Worm (Caenorhabditis elegans) whole organism, dauer: ENCODE results near the gene C55C3.7.

Source experiments
- unc-62 ChIP-seq: sonication (generic microtip); optimal IDR thresholded peaks from 2 replicates; lab custom pipeline; 2017; ENCODE audit warnings: missing biosample characterization, missing genetic modification reagents, missing genetic modification characterization

C55C3.7 gene

ce11 chrIV:5682547-5683234, at the start of gene C55C3.7, which contains the start of gene C55C3.6:
C55C3.7 (minus strand) TSS chrIV:5682647.
C55C3.6 (plus strand) TSS chrIV:5683184.
- no peak for TF ChIP-seq unc-62

DNA sequence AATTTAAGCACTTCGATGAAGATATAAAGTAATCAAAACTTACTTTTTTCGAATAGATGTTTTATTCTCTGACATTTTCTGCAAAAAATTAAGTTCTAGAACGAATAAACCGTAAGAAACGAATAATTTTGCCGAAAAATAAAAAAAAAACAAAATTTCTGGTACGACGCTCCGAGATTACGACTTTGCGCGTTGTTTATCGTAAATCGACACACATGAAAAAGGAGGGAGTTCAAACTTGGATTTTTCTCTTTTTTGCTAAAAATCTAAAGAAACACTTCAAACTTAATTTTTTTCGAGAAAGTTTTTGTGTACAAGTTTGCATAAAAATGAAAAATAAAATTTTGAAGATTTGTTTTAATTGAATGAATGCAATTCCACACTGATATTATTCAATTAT, 49.1 kb upstream of the C55C3.7 start, which contains the start of gene H35B03.2:
H35B03.2 (minus strand) TSS at position 78 of the 400 bp plus-strand sequence.
- no peak for TF ChIP-seq unc-62

DNA sequence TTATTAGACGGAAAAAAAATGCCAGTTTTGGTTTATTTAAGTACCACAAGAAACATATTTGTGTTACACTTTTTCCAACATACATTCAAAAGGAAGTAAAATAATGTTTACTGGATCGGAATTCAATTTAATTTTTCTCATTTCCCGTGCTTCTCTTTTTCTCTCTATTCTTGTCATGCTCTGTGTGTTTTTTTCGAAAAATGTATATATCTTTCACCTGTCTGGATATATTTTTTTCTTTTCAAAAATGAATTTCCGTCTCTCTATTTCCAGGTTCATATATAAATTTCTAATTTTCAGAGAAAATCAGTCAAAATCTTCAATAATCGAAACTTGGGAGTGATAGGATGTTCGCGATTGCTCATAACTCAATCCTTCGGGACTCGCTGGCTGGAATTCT, 42.9 kb upstream of the C55C3.7 start, which contains the start of gene H35B03.1:
H35B03.1 (plus strand) TSS at position 301 of the 400 bp plus-strand sequence.
- TF ChIP-seq unc-62, result no peak

ce11 chrIV:5723659-5724058, 41.2 kb upstream of the C55C3.7 start:
- TF ChIP-seq unc-62, result no peak

- TF ChIP-seq unc-62, result no peak
Measured at ce11 chrIV:5715341-5716112, 33.1 kb upstream of the C55C3.7 start.

DNA sequence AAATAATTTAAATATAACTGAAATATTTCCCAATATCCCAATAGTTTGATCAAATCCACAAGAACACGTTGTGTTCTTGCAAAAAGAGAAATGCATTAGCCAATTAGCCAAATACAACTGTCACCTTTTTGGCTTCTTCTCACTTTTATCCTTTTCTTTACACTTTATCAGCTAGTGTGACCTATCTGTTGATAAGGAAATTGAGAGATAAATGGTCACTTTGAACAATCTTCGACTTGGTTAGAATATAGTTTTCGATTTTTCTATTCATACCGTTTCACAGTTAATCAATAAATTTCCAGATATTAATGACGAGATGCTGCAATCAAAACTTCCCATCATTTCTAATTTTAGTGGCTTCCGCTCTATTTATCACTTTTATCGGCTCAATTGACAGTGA, 26.3 kb upstream of the C55C3.7 start, which contains the start of gene C55C3.1:
C55C3.1 (plus strand) TSS at position 301 of the 400 bp plus-strand sequence.
- no peak for TF ChIP-seq unc-62

DNA sequence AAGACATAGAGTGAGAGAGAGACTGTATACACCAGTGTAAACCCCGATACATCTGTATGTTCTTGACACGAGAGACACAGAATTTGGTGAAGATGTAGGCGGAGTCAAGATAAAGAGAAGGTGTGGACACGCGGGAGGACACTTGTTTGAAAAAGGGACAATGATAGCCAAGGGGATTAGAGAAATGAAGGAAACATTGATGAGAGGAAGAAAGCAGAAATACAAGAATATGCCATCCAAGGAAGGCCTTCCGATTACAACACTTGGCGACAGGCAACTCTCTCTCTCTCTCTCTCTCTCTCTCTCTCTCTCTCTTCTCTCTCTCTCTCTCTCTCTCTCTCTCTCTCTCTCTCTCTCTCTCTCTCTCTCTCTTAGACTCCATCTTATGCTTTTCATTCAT, 24.2 kb upstream of the C55C3.7 start:
- no peak for TF ChIP-seq unc-62

- no peak for TF ChIP-seq unc-62
Measured at ce11 chrIV:5703917-5704316, 21.5 kb upstream of the C55C3.7 start.

DNA sequence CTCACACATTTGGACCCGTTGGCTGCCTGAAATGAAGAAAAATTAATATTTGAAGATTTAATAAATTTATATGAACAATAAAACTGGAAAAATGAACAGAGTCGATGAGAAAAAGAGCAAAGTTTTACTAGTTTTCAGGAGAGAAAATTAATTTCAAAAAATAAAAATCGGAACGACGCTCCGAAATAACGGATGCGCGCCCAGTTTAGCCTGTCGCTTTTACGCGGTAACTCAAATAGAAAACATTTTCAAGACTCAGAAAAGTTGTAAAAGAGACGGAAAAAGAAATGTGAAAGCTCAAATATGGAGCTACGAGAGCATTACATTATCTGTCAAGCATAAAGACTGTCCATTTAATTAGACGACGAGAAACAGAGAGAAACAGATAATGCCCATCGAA, 21.0 kb upstream of the C55C3.7 start, which contains the start of the genes C55C3.73 and perm-5:
C55C3.73 (minus strand) TSS at position 9 of the 400 bp plus-strand sequence.
perm-5 (minus strand) TSS at position 26 of the 400 bp plus-strand sequence.
- no peak for TF ChIP-seq unc-62

DNA sequence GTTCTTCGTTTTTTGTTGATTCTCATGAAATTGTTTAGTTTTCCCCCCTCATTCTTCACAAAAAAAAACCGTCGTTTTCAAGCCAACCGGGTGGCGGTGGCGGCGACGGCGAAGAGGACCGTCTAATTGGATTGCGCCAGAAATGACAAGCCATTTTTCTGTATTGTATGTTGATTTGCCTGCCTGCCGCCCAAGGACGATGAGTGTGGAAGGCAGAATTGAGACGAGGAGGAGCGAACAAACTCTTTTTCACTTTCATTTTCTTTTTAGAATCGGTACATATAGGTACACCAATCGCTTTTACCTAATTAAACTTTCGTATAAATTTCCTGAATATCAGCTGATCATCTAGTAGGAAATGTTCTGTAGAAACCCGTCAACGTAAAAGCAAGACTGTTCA, 19.2 kb upstream of the C55C3.7 start:
- no peak for TF ChIP-seq unc-62

DNA sequence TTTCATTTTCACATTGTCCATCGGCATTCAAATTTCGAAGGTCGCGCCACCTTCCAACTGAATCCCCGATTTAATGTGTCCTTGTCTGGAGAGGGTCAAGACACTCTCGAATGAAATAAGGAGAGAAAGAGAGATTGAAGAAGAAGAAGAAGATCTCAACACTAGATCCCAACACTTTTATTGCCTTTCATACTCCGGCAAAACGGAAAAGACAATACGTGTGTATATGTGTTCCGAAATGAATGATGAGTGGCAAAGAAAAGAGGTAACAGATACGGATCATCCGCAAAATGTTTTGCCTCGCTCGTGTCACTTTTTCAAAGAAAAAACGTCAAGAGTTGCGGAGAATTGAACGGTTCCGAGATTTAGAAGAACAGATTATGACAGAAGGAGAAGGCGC, 17.9 kb upstream of the C55C3.7 start:
- TF ChIP-seq unc-62, result no peak

DNA sequence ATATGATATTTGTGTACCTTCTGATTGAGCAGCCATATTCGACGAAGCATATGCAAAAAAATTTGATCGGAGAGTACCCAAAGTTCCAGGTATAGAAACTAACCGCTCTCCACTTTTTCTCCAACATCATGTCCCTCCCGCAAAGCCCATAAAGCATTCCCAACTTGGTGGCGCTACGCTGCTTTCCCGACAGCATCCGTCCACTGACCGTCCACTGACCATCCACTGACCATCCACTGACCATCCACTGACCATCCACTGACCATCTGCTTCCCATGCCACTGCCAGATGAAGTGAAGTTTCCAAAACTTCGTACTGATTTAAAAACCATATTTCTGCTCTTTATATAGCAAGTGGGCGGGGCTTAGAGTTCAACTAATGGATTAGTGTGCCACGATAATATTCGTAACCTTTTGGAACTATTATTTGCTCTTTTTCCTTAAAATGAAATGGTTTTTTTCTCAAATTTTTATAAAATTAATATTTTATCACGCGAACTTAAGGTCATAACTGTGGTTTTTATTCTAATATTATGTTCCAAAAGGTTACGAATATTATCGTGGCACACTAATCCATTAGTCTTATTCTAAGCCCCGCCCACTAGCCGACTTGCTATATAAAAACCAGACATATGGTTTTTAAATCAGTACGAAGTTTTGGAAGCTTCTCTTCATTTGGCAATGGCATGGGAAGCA, 8.1 kb upstream of the C55C3.7 start, which contains the start of gene C55C3.8:
C55C3.8 (plus strand) TSS at position 645 of the 695 bp plus-strand sequence.
- TF ChIP-seq unc-62, result no peak

ce11 chrIV:5685014-5685413, 2.6 kb upstream of the C55C3.7 start, which contains the start of gene C55C3.3:
C55C3.3 (plus strand) TSS chrIV:5685287.
- no peak for TF ChIP-seq unc-62

ce11 chrIV:5678044-5678443, 4.4 kb downstream of the C55C3.7 start, which contains the start of gene C55C3.4:
C55C3.4 (minus strand) TSS chrIV:5678144.
- TF ChIP-seq unc-62, result no peak

DNA sequence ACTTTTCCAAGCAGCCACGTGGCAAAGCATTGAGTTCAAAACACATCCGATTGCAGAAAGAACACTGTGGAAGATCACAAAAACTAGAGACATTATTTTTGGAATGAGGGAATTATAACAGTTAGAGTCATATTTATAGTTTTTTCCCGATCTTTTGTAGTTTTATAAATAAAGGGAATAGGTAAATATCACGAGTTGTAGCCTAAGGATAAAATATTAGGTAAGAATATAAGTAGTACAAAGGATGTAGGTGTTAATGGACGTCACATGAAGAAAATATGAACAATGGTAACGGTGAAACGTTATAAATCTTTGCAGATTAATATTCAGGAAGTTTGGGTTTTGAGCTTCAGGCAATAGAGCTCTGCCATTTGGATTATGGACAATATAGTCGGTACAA, 8.0 kb downstream of the C55C3.7 start, which contains the start of gene srd-5:
srd-5 (minus strand) TSS at position 101 of the 400 bp plus-strand sequence.
- TF ChIP-seq unc-62, result no peak

- no peak for TF ChIP-seq unc-62
Measured at ce11 chrIV:5671325-5671724, 11.1 kb downstream of the C55C3.7 start.

DNA sequence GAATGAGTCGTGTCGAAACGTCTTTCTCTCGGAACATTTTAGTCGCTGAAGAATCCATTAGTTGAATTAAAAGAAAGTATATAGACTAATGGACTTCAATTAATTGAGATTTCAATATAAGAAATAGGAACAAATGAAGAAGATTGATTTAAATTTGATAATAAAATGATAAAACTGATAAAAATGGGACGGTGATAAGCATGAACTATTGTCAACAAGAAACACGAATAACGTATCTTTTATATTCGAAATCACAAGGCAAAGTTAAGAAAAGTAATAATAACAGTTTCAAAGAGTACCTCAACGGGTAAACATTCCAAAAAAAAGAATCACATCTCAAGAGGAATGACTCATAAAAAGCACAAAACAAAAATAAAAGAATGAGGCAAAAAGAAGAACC, 13.0 kb downstream of the C55C3.7 start, which contains the start of gene T19E7.6:
T19E7.6 (minus strand) TSS at position 45 of the 400 bp plus-strand sequence.
- TF ChIP-seq unc-62, result no peak
